Fruit fly (Drosophila melanogaster) Kc167 (cell line): ENCODE measurements around the gene CG44008.
A peak's percentile ranks its signal among the peaks of the same experiment; 100 is the strongest.

Experiments used
- Myc ChIP-seq: fragments of >200 bp; optimal IDR thresholded peaks from 2 replicates; lab custom pipeline; 2017; ENCODE audit warnings: missing external identifiers
- Sin3A ChIP-seq: fragments of >200 bp; optimal IDR thresholded peaks from 2 replicates; lab custom pipeline; 2018; ENCODE audit warnings: missing external identifiers
- h ChIP-seq: fragments of >200 bp; optimal IDR thresholded peaks from 3 replicates; lab custom pipeline; 2018; ENCODE audit warnings: missing external identifiers
- insv ChIP-seq: fragments of >200 bp; optimal IDR thresholded peaks from 3 replicates; lab custom pipeline; 2018; ENCODE audit warnings: missing external identifiers
- psq ChIP-seq: fragments of >200 bp; optimal IDR thresholded peaks from 2 replicates; lab custom pipeline; 2017; ENCODE audit warnings: missing external identifiers
- ttk ChIP-seq: sonication (Bioruptor generic); optimal IDR thresholded peaks from 2 replicates; lab custom pipeline; 2017; ENCODE audit warnings: missing external identifiers

Gene CG44008

DNA sequence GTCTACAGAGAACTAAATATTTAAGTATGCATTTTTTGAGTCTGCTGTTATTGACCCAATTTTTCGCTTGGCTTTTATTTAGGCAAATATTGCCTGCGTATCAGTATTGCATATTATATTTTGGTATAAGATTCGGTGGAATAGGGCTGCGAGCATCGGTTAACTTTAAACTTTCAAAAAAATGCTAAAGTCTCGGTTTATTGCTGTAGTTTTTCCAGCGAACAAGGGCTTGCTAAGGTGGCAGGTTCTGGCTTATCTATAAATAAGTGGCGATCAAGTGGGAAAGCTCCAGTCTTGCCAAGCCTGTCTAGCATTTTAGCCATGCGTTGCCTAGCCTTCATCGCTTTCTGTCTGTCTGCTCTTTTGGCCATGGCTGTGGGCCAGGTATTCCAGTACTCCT lies 1.9 kb downstream of the CG44008 start, which contains the start of gene CG31704:
TSS of gene CG31704 (plus strand) at position 301 of the 400 bp plus-strand sequence.
- no peak for TF ChIP-seq ttk (lab: Kevin White, UChicago)
- TF ChIP-seq Sin3A (lab: Kevin White, UChicago), result no peak
- TF ChIP-seq Myc (lab: Kevin White, UChicago), result no peak
- TF ChIP-seq insv (lab: Kevin White, UChicago), result no peak
- TF ChIP-seq psq (lab: Kevin White, UChicago), result no peak
- no peak for TF ChIP-seq h

DNA sequence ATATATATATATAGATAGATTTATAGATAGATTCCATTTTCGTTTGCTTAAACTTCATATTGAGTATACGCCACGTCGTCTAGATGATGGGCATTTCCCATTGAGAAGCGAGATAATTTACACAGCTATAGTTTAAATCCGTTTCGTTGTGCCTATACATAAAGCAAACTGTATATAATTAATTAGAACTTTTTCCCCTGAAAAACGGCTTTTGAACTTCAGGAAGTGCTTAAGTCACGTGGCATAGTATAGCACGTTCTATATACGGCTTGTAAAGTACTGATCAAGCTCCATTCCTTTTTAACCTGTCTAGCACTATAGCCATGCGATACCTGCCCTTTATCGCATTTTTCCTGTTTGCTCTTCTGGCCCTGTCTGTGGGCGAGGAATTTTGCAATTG lies 2.6 kb downstream of the CG44008 start, which contains the start of gene Sfp33A3:
TSS of gene Sfp33A3 (plus strand) at position 301 of the 400 bp plus-strand sequence.
- no peak for TF ChIP-seq Myc (lab: Kevin White, UChicago)
- TF ChIP-seq insv (lab: Kevin White, UChicago), result no peak
- no peak for TF ChIP-seq psq (lab: Kevin White, UChicago)
- no peak for TF ChIP-seq h
- no peak for TF ChIP-seq ttk (lab: Kevin White, UChicago)
- TF ChIP-seq Sin3A (lab: Kevin White, UChicago), result no peak

DNA sequence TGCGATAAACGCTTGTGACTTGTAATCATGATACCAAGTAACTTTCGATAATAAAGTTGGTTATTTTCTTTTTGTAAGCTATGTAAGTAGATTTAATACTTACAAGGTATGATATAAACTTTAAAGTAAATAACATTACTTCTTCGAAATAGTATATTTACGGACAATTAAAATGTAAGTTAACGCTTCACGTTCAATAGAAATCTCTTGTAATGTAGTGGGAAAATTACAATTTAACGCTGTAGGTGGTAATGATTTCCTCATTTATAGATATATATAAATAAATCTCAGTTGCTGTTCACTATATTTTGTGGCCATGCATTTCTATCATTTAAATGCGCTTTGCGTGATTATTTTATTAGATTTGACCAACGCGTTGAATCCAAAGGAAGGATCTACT lies 4.8 kb downstream of the CG44008 start, which contains the start of gene Sfp33A2:
TSS of gene Sfp33A2 (plus strand) at position 301 of the 400 bp plus-strand sequence.
- TF ChIP-seq insv (lab: Kevin White, UChicago) (no peak), Sin3A (lab: Kevin White, UChicago) (no peak), Myc (lab: Kevin White, UChicago) (no peak), psq (lab: Kevin White, UChicago) (no peak), h (no peak), ttk (lab: Kevin White, UChicago) (no peak)

dm6 chr2L:11836943-11837342 lies 5.3 kb downstream of the CG44008 start, which contains the start of gene Sfp33A4:
Sfp33A4 (plus strand) TSS chr2L:11837243.
- TF ChIP-seq insv (lab: Kevin White, UChicago) (no peak), h (no peak), psq (lab: Kevin White, UChicago) (no peak), Myc (lab: Kevin White, UChicago) (no peak), Sin3A (lab: Kevin White, UChicago) (no peak), ttk (lab: Kevin White, UChicago) (no peak)

DNA sequence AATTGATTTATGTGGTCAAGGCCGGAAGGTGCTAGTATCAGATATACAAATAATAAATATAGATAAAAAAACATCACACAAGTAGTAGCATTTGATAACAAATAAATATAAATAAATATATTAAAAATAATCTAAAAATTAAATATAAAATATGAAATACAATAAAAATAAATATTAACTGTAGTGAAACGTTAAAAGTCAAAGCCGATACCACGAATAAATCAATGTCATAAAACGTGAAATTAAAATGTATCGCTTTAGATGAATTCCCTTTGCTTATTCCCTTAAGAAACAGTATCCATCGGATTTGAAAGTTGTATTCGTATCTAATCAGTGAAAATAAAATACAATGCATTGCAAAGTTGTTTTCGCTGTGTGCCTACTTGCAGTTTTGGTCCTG lies 7.9 kb downstream of the CG44008 start, which contains the start of gene CG45012:
TSS of gene CG45012 (plus strand) at position 301 of the 400 bp plus-strand sequence.
- TF ChIP-seq h (no peak), Sin3A (lab: Kevin White, UChicago) (no peak), ttk (lab: Kevin White, UChicago) (no peak), psq (lab: Kevin White, UChicago) (no peak), Myc (lab: Kevin White, UChicago) (no peak)

DNA sequence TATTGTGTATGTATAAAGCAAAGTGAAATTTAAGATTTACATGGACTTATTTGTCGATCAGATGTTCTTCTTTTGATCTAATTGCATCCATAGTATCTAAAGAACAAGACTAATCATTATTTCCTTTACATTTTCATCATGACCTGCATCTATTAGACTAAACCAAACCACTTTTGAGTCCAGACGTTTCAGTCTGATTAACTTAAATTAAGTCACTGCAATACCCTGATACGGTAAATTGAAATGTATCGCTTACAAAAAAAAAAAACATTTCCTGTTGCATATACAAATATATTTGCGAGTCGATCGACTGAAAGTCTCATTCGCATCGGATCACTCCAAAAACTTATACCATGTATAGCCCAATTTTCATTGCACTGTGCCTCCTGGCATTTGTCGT lies 8.5 kb downstream of the CG44008 start, which contains the start of gene CG45011:
TSS of gene CG45011 (plus strand) at position 301 of the 400 bp plus-strand sequence.
- TF ChIP-seq ttk (lab: Kevin White, UChicago) (no peak), psq (lab: Kevin White, UChicago) (no peak), h (no peak), Sin3A (lab: Kevin White, UChicago) (no peak), Myc (lab: Kevin White, UChicago) (no peak), insv (lab: Kevin White, UChicago) (no peak)

DNA sequence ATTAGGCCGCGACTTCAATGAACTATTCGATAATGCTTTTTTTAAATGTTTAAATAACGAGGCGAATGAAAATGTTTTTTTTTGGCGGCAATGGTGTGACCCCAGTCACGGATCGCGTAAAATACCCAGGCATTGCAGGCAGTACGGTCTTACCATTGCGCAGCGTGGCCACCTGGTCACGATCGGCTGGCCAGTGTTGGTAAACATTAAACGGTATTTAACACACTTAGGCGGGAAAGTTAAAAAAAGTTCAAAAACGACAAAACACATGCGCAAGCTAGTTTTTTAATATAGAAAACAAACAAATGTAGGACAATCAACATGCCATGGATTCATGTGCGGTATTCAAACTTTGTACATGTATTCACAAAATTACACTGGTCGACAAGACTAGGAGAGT lies 13.0 kb downstream of the CG44008 start, which contains the start of gene esc:
TSS of gene esc (minus strand) at position 129 of the 400 bp plus-strand sequence.
- TF ChIP-seq psq (lab: Kevin White, UChicago) (no peak), insv (lab: Kevin White, UChicago) (no peak)

DNA sequence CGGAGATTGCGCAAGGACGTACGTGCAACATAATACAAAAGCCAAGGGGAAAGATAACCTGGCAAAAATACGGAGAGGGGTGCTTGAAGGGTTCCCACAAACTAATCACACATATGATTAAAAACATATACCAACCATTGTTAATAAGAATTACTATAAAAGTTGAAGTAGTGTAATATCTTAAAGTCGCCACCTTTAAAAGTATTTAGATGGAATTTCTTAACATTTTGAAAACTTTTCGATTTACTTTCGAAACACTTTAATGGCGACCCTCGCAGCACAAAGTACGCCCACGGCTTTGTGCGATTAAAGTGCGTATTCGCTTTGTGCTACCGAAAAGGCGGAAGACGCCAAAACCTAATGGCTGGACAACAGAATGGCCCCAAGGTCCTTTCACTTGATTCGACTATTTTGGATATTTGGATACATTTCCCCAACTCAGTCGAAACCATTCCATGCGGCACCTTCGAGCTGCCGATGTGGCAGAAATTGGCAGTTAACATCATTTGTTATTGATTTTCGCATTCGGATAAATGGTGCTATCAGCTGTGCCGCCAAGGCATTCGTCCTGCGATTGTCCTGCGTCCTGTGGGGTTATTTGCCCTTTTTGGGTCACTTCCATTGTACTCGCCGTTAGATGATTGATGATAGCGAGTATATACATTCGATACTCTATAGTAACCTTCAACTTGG lies 18.6 kb downstream of the CG44008 start:
- TF ChIP-seq Sin3A (lab: Kevin White, UChicago) (no peak), Myc (lab: Kevin White, UChicago) (no peak), psq (lab: Kevin White, UChicago) (no peak), ttk (lab: Kevin White, UChicago) (no peak), insv (lab: Kevin White, UChicago) (no peak), h (no peak)

DNA sequence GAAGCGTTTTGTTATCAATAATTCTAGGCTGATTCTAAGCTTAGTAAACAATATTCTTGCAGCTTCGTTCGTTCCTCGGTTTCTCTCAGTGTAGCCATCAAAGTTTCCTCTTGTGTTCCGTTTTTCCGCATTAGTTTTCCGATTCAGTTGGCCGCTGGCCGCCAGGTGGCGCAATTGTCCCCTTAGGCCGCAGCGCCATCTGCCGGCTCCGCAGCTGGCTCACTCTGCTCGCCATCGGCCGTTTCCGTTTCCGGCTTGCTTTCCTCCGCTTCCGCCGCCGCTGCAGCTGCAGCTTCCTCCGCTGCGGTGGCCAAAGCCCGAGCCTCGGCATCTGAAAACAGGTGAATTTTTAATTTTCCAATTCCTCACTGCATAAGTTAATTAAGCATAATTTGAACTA lies 25.9 kb downstream of the CG44008 start:
- TF ChIP-seq insv (lab: Kevin White, UChicago) (no peak), h (peak; percentile 47)

DNA sequence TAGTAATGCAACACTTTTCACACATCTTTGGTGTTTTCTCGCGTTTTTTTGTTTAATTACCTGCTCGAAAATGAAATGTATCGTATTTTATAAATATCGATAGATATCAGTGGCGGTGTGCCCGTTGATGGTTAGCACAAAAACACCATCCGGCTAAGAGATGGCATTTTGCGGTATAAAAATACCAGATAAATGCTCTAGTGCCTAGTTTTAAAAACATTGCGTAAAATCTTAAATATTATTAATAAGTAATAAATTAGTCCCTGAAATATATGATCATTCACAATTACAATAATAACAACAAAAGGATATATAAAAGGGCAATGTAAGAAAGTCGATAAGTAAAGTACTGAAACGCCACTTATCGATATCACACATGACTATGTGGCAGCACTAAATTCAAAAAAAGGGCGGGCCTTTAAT lies 28.6 kb downstream of the CG44008 start, which contains the start of gene CycY:
TSS of gene CycY (minus strand) at position 116 of the 423 bp plus-strand sequence.
- TF ChIP-seq psq (lab: Kevin White, UChicago) (no peak), Myc (lab: Kevin White, UChicago) (no peak), Sin3A (lab: Kevin White, UChicago) (no peak), insv (lab: Kevin White, UChicago) (no peak), h (no peak)

dm6 chr2L:11812781-11813664 lies 29.2 kb downstream of the CG44008 start:
- TF ChIP-seq insv (lab: Kevin White, UChicago) (no peak), psq (lab: Kevin White, UChicago) (no peak), ttk (lab: Kevin White, UChicago) (no peak), Myc (lab: Kevin White, UChicago) (no peak), Sin3A (lab: Kevin White, UChicago) (no peak), h (no peak)
